Worm (Caenorhabditis elegans) whole organism, young adult: Measurements from ENCODE around the gene F13H8.2.
A peak's percentile ranks its signal among the peaks of the same experiment; 100 is the strongest.

Experiments
- B0336.3 ChIP-seq: fragments of 200-800 bp; sonication (Bioruptor generic); IDR thresholded peaks from 2 replicates; pipeline ENCODE4 v1.3.6; 2022; ENCODE audit warnings: missing genetic modification characterization, missing compliant biosample characterization
- D2030.7 ChIP-seq: fragments of 200-800 bp; sonication (Bioruptor generic); IDR thresholded peaks from 2 replicates; pipeline ENCODE4 v1.3.6; 2022; ENCODE audit warnings: missing genetic modification reagents, missing genetic modification characterization, missing compliant biosample characterization
- F22D6.2 ChIP-seq: sonication (generic microtip); optimal IDR thresholded peaks from 2 replicates; lab custom pipeline; 2016; ENCODE audit warnings: mild to moderate bottlenecking, missing genetic modification characterization, missing compliant biosample characterization
- F33H1.4 ChIP-seq: fragments of 200-800 bp; sonication (Bioruptor generic); IDR thresholded peaks from 2 replicates; pipeline ENCODE4 v1.3.6; 2022; ENCODE audit warnings: missing genetic modification reagents, missing genetic modification characterization, missing compliant biosample characterization
- F39B2.1 ChIP-seq: fragments of 200-800 bp; sonication (Bioruptor generic); IDR thresholded peaks from 2 replicates; pipeline ENCODE4 v1.3.6; 2022; ENCODE audit warnings: missing genetic modification reagents, missing genetic modification characterization, missing compliant biosample characterization
- F57A8.1 ChIP-seq: fragments of 200-800 bp; sonication (Bioruptor generic); optimal IDR thresholded peaks from 2 replicates; lab custom pipeline; 2018; ENCODE audit warnings: mild to moderate bottlenecking, missing genetic modification characterization, moderate library complexity, missing compliant biosample characterization
- Y53F4B.3 ChIP-seq: fragments of 200-800 bp; sonication (Bioruptor generic); IDR thresholded peaks from 2 replicates; pipeline ENCODE4 v1.3.6; 2022; ENCODE audit warnings: missing genetic modification reagents, missing genetic modification characterization, missing compliant biosample characterization
- Y56A3A.18 ChIP-seq: fragments of 200-800 bp; sonication (Bioruptor generic); IDR thresholded peaks from 2 replicates; pipeline ENCODE4 v1.3.6; 2022; ENCODE audit warnings: missing genetic modification reagents, missing genetic modification characterization, missing compliant biosample characterization
- Y79H2A.3 ChIP-seq: fragments of 200-800 bp; sonication (Bioruptor generic); conservative IDR thresholded peaks from 2 replicates; pipeline ENCODE4 v1.3.6; 2022; ENCODE audit warnings: missing genetic modification reagents, missing genetic modification characterization, missing compliant biosample characterization
- Y95B8A.8 ChIP-seq: fragments of 200-800 bp; sonication (Bioruptor generic); IDR thresholded peaks from 2 replicates; pipeline ENCODE4 v1.3.6; 2022; ENCODE audit warnings: missing genetic modification reagents, missing genetic modification characterization, missing compliant biosample characterization
- ZK185.1 ChIP-seq: sonication (generic microtip); optimal IDR thresholded peaks from 2 replicates; lab custom pipeline; 2016; ENCODE audit warnings: mild to moderate bottlenecking, missing genetic modification characterization, missing compliant biosample characterization; ENCODE audit not compliant: poor library complexity, severe bottlenecking
- akir-1 ChIP-seq: fragments of 200-800 bp; sonication (Bioruptor generic); optimal IDR thresholded peaks from 2 replicates; lab custom pipeline; 2018; ENCODE audit warnings: mild to moderate bottlenecking, missing genetic modification characterization, moderate library complexity, missing compliant biosample characterization
- aptf-3 ChIP-seq: fragments of 200-800 bp; sonication (Bioruptor generic); IDR thresholded peaks from 2 replicates; pipeline ENCODE4 v1.3.6; 2022; ENCODE audit warnings: missing genetic modification characterization, missing compliant biosample characterization
- bed-1 ChIP-seq: fragments of 200-800 bp; sonication (Bioruptor generic); IDR thresholded peaks from 2 replicates; pipeline ENCODE4 v1.3.6; 2022; ENCODE audit warnings: missing genetic modification reagents, missing genetic modification characterization, missing compliant biosample characterization
- ccch-3 ChIP-seq: fragments of 200-800 bp; sonication (Bioruptor generic); optimal IDR thresholded peaks from 2 replicates; lab custom pipeline; 2018; ENCODE audit warnings: mild to moderate bottlenecking, missing genetic modification characterization, missing compliant biosample characterization
- cebp-2 ChIP-seq: fragments of 200-800 bp; sonication (Bioruptor generic); IDR thresholded peaks from 2 replicates; pipeline ENCODE4 v1.3.6; 2022; ENCODE audit warnings: missing genetic modification characterization, missing compliant biosample characterization
- ceh-100 ChIP-seq: fragments of 200-800 bp; sonication (Bioruptor generic); IDR thresholded peaks from 2 replicates; pipeline ENCODE4 v1.3.6; 2022; ENCODE audit warnings: missing genetic modification reagents, missing genetic modification characterization, missing compliant biosample characterization
- ceh-27 ChIP-seq: fragments of 200-800 bp; sonication (Bioruptor generic); optimal IDR thresholded peaks from 2 replicates; lab custom pipeline; 2018; ENCODE audit warnings: mild to moderate bottlenecking, missing genetic modification characterization, moderate library complexity, missing compliant biosample characterization
- ceh-40 ChIP-seq: fragments of 200-800 bp; sonication (Bioruptor generic); IDR thresholded peaks from 2 replicates; pipeline ENCODE4 v1.3.6; 2022; ENCODE audit warnings: missing genetic modification characterization, missing compliant biosample characterization
- ceh-58 ChIP-seq: fragments of 200-800 bp; sonication (Bioruptor generic); IDR thresholded peaks from 2 replicates; pipeline ENCODE4 v1.3.6; 2022; ENCODE audit warnings: missing genetic modification characterization, missing compliant biosample characterization
- ceh-91 ChIP-seq: fragments of 200-800 bp; sonication (Bioruptor generic); IDR thresholded peaks from 2 replicates; pipeline ENCODE4 v1.3.6; 2022; ENCODE audit warnings: missing genetic modification reagents, missing genetic modification characterization, missing compliant biosample characterization
- chd-7 ChIP-seq: sonication (generic microtip); optimal IDR thresholded peaks from 2 replicates; lab custom pipeline; 2016; ENCODE audit warnings: mild to moderate bottlenecking, missing genetic modification characterization, moderate library complexity, missing compliant biosample characterization
- dox-1 ChIP-seq: fragments of 200-800 bp; sonication (Bioruptor generic); IDR thresholded peaks from 2 replicates; pipeline ENCODE4 v1.3.6; 2022; ENCODE audit warnings: missing genetic modification reagents, missing genetic modification characterization, missing compliant biosample characterization
- efl-1 ChIP-seq: fragments of 150-350 bp; optimal IDR thresholded peaks from 2 replicates; lab custom pipeline; 2014; ENCODE audit warnings: missing biosample characterization, missing genetic modification reagents, missing genetic modification characterization
- egl-18 ChIP-seq: fragments of 200-800 bp; sonication (Bioruptor generic); IDR thresholded peaks from 2 replicates; pipeline ENCODE4 v1.3.6; 2022; ENCODE audit warnings: missing genetic modification reagents, missing genetic modification characterization, missing compliant biosample characterization
- egl-44 ChIP-seq: fragments of 200-800 bp; sonication (Bioruptor generic); IDR thresholded peaks from 2 replicates; pipeline ENCODE4 v1.3.6; 2022; ENCODE audit warnings: missing genetic modification reagents, missing genetic modification characterization, missing compliant biosample characterization
- gei-17 ChIP-seq: fragments of 200-800 bp; sonication (Bioruptor generic); optimal IDR thresholded peaks from 2 replicates; lab custom pipeline; 2018; ENCODE audit warnings: mild to moderate bottlenecking, missing genetic modification characterization, missing compliant biosample characterization
- hmg-1.2 ChIP-seq: fragments of 200-800 bp; sonication (Bioruptor generic); IDR thresholded peaks from 2 replicates; pipeline ENCODE4 v1.3.6; 2022; ENCODE audit warnings: missing genetic modification reagents, missing genetic modification characterization, missing compliant biosample characterization
- hsf-1 ChIP-seq: fragments of 200-800 bp; sonication (Bioruptor generic); IDR thresholded peaks from 2 replicates; pipeline ENCODE4 v1.3.6; 2022; ENCODE audit warnings: missing genetic modification reagents, missing genetic modification characterization, missing compliant biosample characterization
- lin-26 ChIP-seq: fragments of 200-800 bp; sonication (Bioruptor generic); IDR thresholded peaks from 2 replicates; pipeline ENCODE4 v1.3.6; 2022; ENCODE audit warnings: missing genetic modification reagents, missing genetic modification characterization, missing compliant biosample characterization
- lin-54 ChIP-seq: fragments of 200-800 bp; sonication (Bioruptor generic); optimal IDR thresholded peaks from 2 replicates; lab custom pipeline; 2018; ENCODE audit warnings: mild to moderate bottlenecking, missing genetic modification characterization, missing compliant biosample characterization
- lsy-27 ChIP-seq: sonication (generic microtip); optimal IDR thresholded peaks from 2 replicates; lab custom pipeline; 2017; ENCODE audit warnings: missing genetic modification characterization, mild to moderate bottlenecking, missing compliant biosample characterization, antibody characterized with exemption, missing genotype, borderline replicate concordance; ENCODE audit not compliant: insufficient read depth
- madf-10 ChIP-seq: sonication (generic microtip); optimal IDR thresholded peaks from 2 replicates; lab custom pipeline; 2016; ENCODE audit warnings: mild to moderate bottlenecking, missing genetic modification characterization, missing compliant biosample characterization
- mcd-1 ChIP-seq: fragments of 200-800 bp; sonication (Bioruptor generic); IDR thresholded peaks from 2 replicates; pipeline ENCODE4 v1.3.6; 2022; ENCODE audit warnings: missing genetic modification reagents, missing genetic modification characterization, missing compliant biosample characterization
- mes-4 ChIP-seq: sonication (generic microtip); optimal IDR thresholded peaks from 2 replicates; lab custom pipeline; 2016; ENCODE audit warnings: missing genotype, missing genetic modification characterization, missing compliant biosample characterization
- nhr-120 ChIP-seq: fragments of 200-800 bp; sonication (Bioruptor generic); IDR thresholded peaks from 2 replicates; pipeline ENCODE4 v1.3.6; 2022; ENCODE audit warnings: missing genetic modification characterization, missing compliant biosample characterization
- rcor-1 ChIP-seq: fragments of 200-800 bp; sonication (Bioruptor generic); IDR thresholded peaks from 2 replicates; pipeline ENCODE4 v1.3.6; 2022; ENCODE audit warnings: missing genetic modification reagents, missing genetic modification characterization, missing compliant biosample characterization
- snpc-1.1 ChIP-seq: sonication (generic microtip); optimal IDR thresholded peaks from 2 replicates; lab custom pipeline; 2017; ENCODE audit warnings: missing genetic modification characterization, mild to moderate bottlenecking, missing compliant biosample characterization, antibody characterized with exemption, moderate library complexity, missing genotype, missing genetic modification reagents; ENCODE audit not compliant: insufficient read depth
- snpc-4 ChIP-seq, 5 experiments: fragments of 150-350 bp in 1 of 5; sonication (generic microtip) in 4 of 5; optimal IDR thresholded peaks; 2 replicates each; lab custom pipeline; 2014 to 2018; ENCODE audit warnings: missing genetic modification characterization in 5 of 5, missing biosample characterization in 3 of 5, antibody characterized with exemption in 2 of 5, mild to moderate bottlenecking in 2 of 5, missing compliant biosample characterization in 2 of 5, missing genotype in 2 of 5, moderate library complexity in 2 of 5, missing genetic modification reagents in 1 of 5
- tbx-9 ChIP-seq: sonication (generic microtip); optimal IDR thresholded peaks from 2 replicates; lab custom pipeline; 2016; ENCODE audit warnings: borderline replicate concordance, missing genetic modification characterization, inconsistent platforms, missing compliant biosample characterization
- unc-130 ChIP-seq: sonication (generic microtip); optimal IDR thresholded peaks from 2 replicates; lab custom pipeline; 2016; ENCODE audit warnings: missing genetic modification reagents, missing genetic modification characterization, missing compliant biosample characterization
- unc-62 ChIP-seq: fragments of 150-350 bp; optimal IDR thresholded peaks from 2 replicates; lab custom pipeline; 2014; ENCODE audit warnings: missing biosample characterization, missing genetic modification reagents, missing genetic modification characterization
- zfh-2 ChIP-seq: fragments of 200-800 bp; sonication (Bioruptor generic); conservative IDR thresholded peaks from 2 replicates; pipeline ENCODE4 v1.3.6; 2022; ENCODE audit warnings: missing genetic modification reagents, missing genetic modification characterization, missing compliant biosample characterization
- zim-3 ChIP-seq: sonication (generic microtip); optimal IDR thresholded peaks from 2 replicates; lab custom pipeline; 2017; ENCODE audit warnings: mild to moderate bottlenecking, missing genetic modification characterization, moderate library complexity, missing compliant biosample characterization
- ztf-18 ChIP-seq: sonication (generic microtip); optimal IDR thresholded peaks from 2 replicates; lab custom pipeline; 2016; ENCODE audit warnings: missing genotype, mild to moderate bottlenecking, missing genetic modification characterization, missing compliant biosample characterization
- ztf-22 ChIP-seq: fragments of 200-800 bp; sonication (Bioruptor generic); optimal IDR thresholded peaks from 2 replicates; lab custom pipeline; 2018; ENCODE audit warnings: mild to moderate bottlenecking, missing genetic modification characterization, moderate library complexity, missing compliant biosample characterization
- ztf-25 ChIP-seq: fragments of 200-800 bp; sonication (Bioruptor generic); IDR thresholded peaks from 2 replicates; pipeline ENCODE4 v1.3.6; 2022; ENCODE audit warnings: missing genetic modification reagents, missing genetic modification characterization, missing compliant biosample characterization

Gene F13H8.2

DNA sequence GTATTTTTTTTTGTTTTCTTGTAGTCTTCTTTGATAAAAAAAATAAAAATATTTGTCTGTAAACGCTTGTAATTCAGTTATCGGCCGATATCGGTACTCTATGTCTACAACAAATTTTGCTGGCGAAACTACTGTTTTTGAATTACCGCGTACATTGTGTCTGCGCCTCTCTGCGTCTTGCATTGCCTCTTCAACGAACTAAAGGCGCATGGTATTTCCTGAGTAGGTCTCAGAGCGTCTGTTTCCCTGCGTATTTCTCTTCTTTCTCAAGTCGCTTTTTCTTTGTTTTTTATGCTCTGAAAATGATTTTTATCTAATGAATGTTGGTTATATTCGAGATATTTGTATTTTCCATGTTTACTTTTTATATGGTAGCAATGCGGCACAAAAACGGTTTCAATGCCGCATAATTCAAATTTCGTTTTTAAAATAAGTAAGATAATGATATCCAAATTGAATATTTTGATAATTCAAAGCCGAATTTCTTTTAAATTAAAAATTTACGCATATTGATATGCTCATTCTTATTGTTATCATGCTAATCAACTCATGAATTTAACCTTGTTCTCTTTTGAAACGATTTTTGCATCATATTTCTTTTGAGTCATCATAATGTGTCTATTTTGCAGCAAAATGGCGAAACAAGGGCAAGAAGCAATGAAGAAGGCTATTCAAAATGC is 19.2 kb upstream of the F13H8.2 start, which contains the start of gene phb-2 (continued):
- TF ChIP-seq egl-18 (GFP tag; lab: Robert Waterston, UW) (no peak), mcd-1 (GFP tag; lab: Robert Waterston, UW) (peak; percentile 75), madf-10 (tag; lab: Kevin White, UChicago) (no peak), ztf-25 (GFP tag; lab: Robert Waterston, UW) (no peak), cebp-2 (GFP tag; lab: Robert Waterston, UW) (no peak), chd-7 (no peak), hsf-1 (GFP tag; lab: Robert Waterston, UW) (no peak), ceh-91 (GFP tag; lab: Robert Waterston, UW) (peak; percentile 52), Y95B8A.8 (GFP tag; lab: Robert Waterston, UW) (no peak), F33H1.4 (GFP tag; lab: Robert Waterston, UW) (peak; percentile 84), tbx-9 (tag; lab: Kevin White, UChicago) (no peak), nhr-120 (GFP tag; lab: Robert Waterston, UW) (no peak), hmg-1.2 (GFP tag; lab: Robert Waterston, UW) (peak; percentile 92), ceh-100 (peak; percentile 41; the same call in 1 of the 2 replicates), lsy-27 (tag; lab: Kevin White, UChicago) (no peak), Y56A3A.18 (GFP tag; lab: Robert Waterston, UW) (no peak), F22D6.2 (tag; lab: Kevin White, UChicago) (no peak), B0336.3 (GFP tag; lab: Robert Waterston, UW) (no peak), ceh-58 (no peak), ceh-27 (peak; percentile 68), F57A8.1 (GFP tag; lab: Kevin White, UChicago) (no peak), ccch-3 (peak; percentile 2), mes-4 (tag; lab: Kevin White, UChicago) (no peak), D2030.7 (GFP tag; lab: Robert Waterston, UW) (peak; percentile 37), snpc-4 (GFP tag; optimal IDR thresholded peaks at IDR 0.05; lab: Kevin White, UChicago) (no peak), snpc-4 (tag; optimal IDR thresholded peaks at IDR 0.05; lab: Kevin White, UChicago) (peak; percentile 5 to 51 (median 15)), dox-1 (GFP tag; lab: Robert Waterston, UW) (peak; percentile 78), lin-54 (GFP tag; lab: Kevin White, UChicago) (peak; percentile 93), snpc-1.1 (no peak), aptf-3 (GFP tag; lab: Robert Waterston, UW) (no peak), F39B2.1 (GFP tag; lab: Robert Waterston, UW) (no peak), gei-17 (no peak), unc-130 (GFP tag; lab: Kevin White, UChicago) (no peak), Y53F4B.3 (GFP tag; lab: Robert Waterston, UW) (no peak), ztf-22 (no peak), unc-62 (GFP tag; lab: Kevin White, UChicago) (no peak), ztf-18 (tag; lab: Kevin White, UChicago) (peak; percentile 27), ZK185.1 (peak; percentile 22), bed-1 (GFP tag; lab: Robert Waterston, UW) (no peak), akir-1 (GFP tag; lab: Kevin White, UChicago) (no peak), lin-26 (GFP tag; lab: Robert Waterston, UW) (peak; percentile 26; the same call in 1 of the 2 replicates), rcor-1 (peak; percentile 31; the same call in 1 of the 2 replicates), zim-3 (tag; lab: Kevin White, UChicago) (no peak), Y79H2A.3 (GFP tag; lab: Robert Waterston, UW) (no peak), egl-44 (GFP tag; lab: Robert Waterston, UW) (no peak), efl-1 (GFP tag; lab: Kevin White, UChicago) (peak; percentile 83), zfh-2 (GFP tag; lab: Robert Waterston, UW) (no peak), ceh-40 (GFP tag; lab: Robert Waterston, UW) (no peak)
